Worm (Caenorhabditis elegans) whole organism, L4 larva: ENCODE data around the gene pptr-2.

Experiments
- D1046.2 ChIP-seq: fragments of 200-800 bp; sonication (Bioruptor generic); IDR thresholded peaks from 2 replicates; pipeline ENCODE4 v1.3.6; 2022; ENCODE audit warnings: missing genetic modification characterization, missing compliant biosample characterization
- F26F4.8 ChIP-seq: fragments of 200-800 bp; sonication (Bioruptor generic); conservative IDR thresholded peaks from 2 replicates; pipeline ENCODE4 v1.3.6; 2022; ENCODE audit warnings: missing genetic modification characterization, missing compliant biosample characterization
- F49E8.2 ChIP-seq: sonication (generic microtip); optimal IDR thresholded peaks from 2 replicates; lab custom pipeline; 2016; ENCODE audit warnings: missing compliant biosample characterization, mild to moderate bottlenecking, missing genetic modification characterization, borderline replicate concordance
- T20F7.1 ChIP-seq: fragments of 200-800 bp; sonication (Bioruptor generic); optimal IDR thresholded peaks from 2 replicates; lab custom pipeline; 2018; ENCODE audit warnings: mild to moderate bottlenecking, missing genetic modification characterization, missing compliant biosample characterization
- ZK337.2 ChIP-seq: fragments of 200-800 bp; sonication (Bioruptor generic); IDR thresholded peaks from 2 replicates; pipeline ENCODE4 v1.3.6; 2022; ENCODE audit warnings: missing genetic modification reagents, missing genetic modification characterization, missing compliant biosample characterization
- aha-1 ChIP-seq: fragments of 150-350 bp; peaks from one replicate; lab custom pipeline; 2014; ENCODE audit warnings: missing biosample characterization, missing genetic modification characterization
- ama-1 ChIP-seq: fragments of 150-350 bp; optimal IDR thresholded peaks from 2 replicates; lab custom pipeline; 2014; ENCODE audit warnings: inconsistent platforms, mixed read lengths
- arid-1 ChIP-seq: fragments of 200-800 bp; sonication (Bioruptor generic); conservative IDR thresholded peaks from 2 replicates; pipeline ENCODE4 v1.3.6; 2022; ENCODE audit warnings: missing genetic modification reagents, missing genetic modification characterization, missing compliant biosample characterization
- ceh-20 ChIP-seq: fragments of 200-800 bp; sonication (Bioruptor generic); IDR thresholded peaks from 2 replicates; pipeline ENCODE4 v1.3.6; 2022; ENCODE audit warnings: missing genetic modification reagents, missing genetic modification characterization, missing compliant biosample characterization
- ceh-44 ChIP-seq: fragments of 200-800 bp; sonication (Bioruptor generic); IDR thresholded peaks from 2 replicates; pipeline ENCODE4 v1.3.6; 2022; ENCODE audit warnings: missing genetic modification reagents, missing genetic modification characterization, missing compliant biosample characterization
- ceh-62 ChIP-seq: sonication (generic microtip); optimal IDR thresholded peaks from 2 replicates; lab custom pipeline; 2017; ENCODE audit warnings: missing biosample characterization, missing genetic modification characterization
- ces-1 ChIP-seq: fragments of 150-350 bp; sonication (generic microtip); optimal IDR thresholded peaks from 4 replicates; lab custom pipeline; 2014; ENCODE audit warnings: missing biosample characterization, missing genetic modification reagents, missing genetic modification characterization
- daf-16 ChIP-seq, 3 experiments: sonication (generic microtip); optimal IDR thresholded peaks; 2 replicates each; lab custom pipeline; 2016 to 2017; ENCODE audit warnings: missing genetic modification characterization in 3 of 3, missing genetic modification reagents in 3 of 3, mild to moderate bottlenecking in 2 of 3, missing compliant biosample characterization in 2 of 3, missing biosample characterization in 1 of 3, moderate library complexity in 1 of 3
- dmd-6 ChIP-seq: fragments of 200-800 bp; sonication (Bioruptor generic); IDR thresholded peaks from 2 replicates; pipeline ENCODE4 v1.3.6; 2022; ENCODE audit warnings: missing genetic modification reagents, missing genetic modification characterization, missing compliant biosample characterization
- dve-1 ChIP-seq: sonication (generic microtip); optimal IDR thresholded peaks from 2 replicates; lab custom pipeline; 2017; ENCODE audit warnings: antibody characterized with exemption, mild to moderate bottlenecking, missing genetic modification characterization, missing compliant biosample characterization; ENCODE audit not compliant: insufficient read depth
- fkh-10 ChIP-seq: fragments of 150-350 bp; optimal IDR thresholded peaks from 2 replicates; lab custom pipeline; 2014; ENCODE audit warnings: missing biosample characterization, missing genetic modification reagents, missing genetic modification characterization
- fos-1 ChIP-seq: fragments of 150-350 bp; optimal IDR thresholded peaks from 2 replicates; lab custom pipeline; 2014; ENCODE audit warnings: missing biosample characterization, missing genetic modification characterization
- hlh-11 ChIP-seq: fragments of 200-800 bp; sonication (Bioruptor generic); optimal IDR thresholded peaks from 2 replicates; lab custom pipeline; 2018; ENCODE audit warnings: mild to moderate bottlenecking, missing genetic modification characterization, missing compliant biosample characterization
- hmg-1.1 ChIP-seq: fragments of 200-800 bp; sonication (Bioruptor generic); IDR thresholded peaks from 2 replicates; pipeline ENCODE4 v1.3.6; 2022; ENCODE audit warnings: missing genetic modification reagents, missing genetic modification characterization, missing compliant biosample characterization
- lin-1 ChIP-seq: fragments of 200-800 bp; sonication (Bioruptor generic); IDR thresholded peaks from 2 replicates; pipeline ENCODE4 v1.3.6; 2022; ENCODE audit warnings: missing genetic modification reagents, missing genetic modification characterization, missing compliant biosample characterization
- lin-13 ChIP-seq: fragments of 150-350 bp; optimal IDR thresholded peaks from 2 replicates; lab custom pipeline; 2014; ENCODE audit warnings: missing biosample characterization, missing genetic modification reagents, missing genetic modification characterization
- lin-15B ChIP-seq: fragments of 150-350 bp; sonication (generic microtip); optimal IDR thresholded peaks from 3 replicates; lab custom pipeline; 2014; ENCODE audit warnings: missing biosample characterization, missing genetic modification characterization
- lin-39 ChIP-seq: fragments of 150-350 bp; optimal IDR thresholded peaks from 2 replicates; lab custom pipeline; 2014; ENCODE audit warnings: missing biosample characterization, missing genetic modification reagents, missing genetic modification characterization
- mdt-29 ChIP-seq: fragments of 200-800 bp; sonication (Bioruptor generic); IDR thresholded peaks from 2 replicates; pipeline ENCODE4 v1.3.6; 2022; ENCODE audit warnings: missing genetic modification reagents, missing genetic modification characterization, missing compliant biosample characterization
- mxl-2 ChIP-seq: fragments of 200-800 bp; sonication (Bioruptor generic); conservative IDR thresholded peaks from 2 replicates; pipeline ENCODE4 v1.3.6; 2022; ENCODE audit warnings: missing genetic modification reagents, missing genetic modification characterization, missing compliant biosample characterization
- mxl-3 ChIP-seq: fragments of 200-800 bp; sonication (Bioruptor generic); optimal IDR thresholded peaks from 2 replicates; lab custom pipeline; 2018; ENCODE audit warnings: mild to moderate bottlenecking, missing genetic modification characterization, missing compliant biosample characterization
- nhr-102 ChIP-seq: sonication (generic microtip); optimal IDR thresholded peaks from 2 replicates; lab custom pipeline; 2016; ENCODE audit warnings: mild to moderate bottlenecking, missing genetic modification characterization, moderate library complexity, missing compliant biosample characterization
- nhr-11 ChIP-seq: fragments of 150-350 bp; optimal IDR thresholded peaks from 2 replicates; lab custom pipeline; 2014; ENCODE audit warnings: missing biosample characterization, missing genetic modification characterization
- nhr-111 ChIP-seq: fragments of 200-800 bp; sonication (Bioruptor generic); optimal IDR thresholded peaks from 2 replicates; lab custom pipeline; 2018; ENCODE audit warnings: mild to moderate bottlenecking, missing genetic modification characterization, missing compliant biosample characterization
- nhr-28 ChIP-seq: fragments of 150-350 bp; optimal IDR thresholded peaks from 2 replicates; lab custom pipeline; 2014; ENCODE audit warnings: missing biosample characterization, missing genetic modification characterization
- nhr-41 ChIP-seq: fragments of 200-800 bp; sonication (Bioruptor generic); IDR thresholded peaks from 2 replicates; pipeline ENCODE4 v1.3.6; 2022; ENCODE audit warnings: missing genetic modification reagents, missing genetic modification characterization, missing compliant biosample characterization
- nhr-42 ChIP-seq: fragments of 200-800 bp; sonication (Bioruptor generic); IDR thresholded peaks from 2 replicates; pipeline ENCODE4 v1.3.6; 2022; ENCODE audit warnings: missing genetic modification characterization, missing compliant biosample characterization
- nhr-48 ChIP-seq: sonication (generic microtip); optimal IDR thresholded peaks from 2 replicates; lab custom pipeline; 2016; ENCODE audit warnings: mild to moderate bottlenecking, missing genetic modification characterization, missing compliant biosample characterization
- nhr-77 ChIP-seq: fragments of 150-350 bp; optimal IDR thresholded peaks from 2 replicates; lab custom pipeline; 2014; ENCODE audit warnings: missing biosample characterization, missing genetic modification characterization
- php-3 ChIP-seq: fragments of 200-800 bp; sonication (Bioruptor generic); IDR thresholded peaks from 2 replicates; pipeline ENCODE4 v1.3.6; 2022; ENCODE audit warnings: missing genetic modification reagents, missing genetic modification characterization, missing compliant biosample characterization
- pqm-1 ChIP-seq: sonication (generic microtip); optimal IDR thresholded peaks from 2 replicates; lab custom pipeline; 2017; ENCODE audit warnings: missing biosample characterization, missing genetic modification characterization
- snpc-4 ChIP-seq: fragments of 150-350 bp; optimal IDR thresholded peaks from 2 replicates; lab custom pipeline; 2014; ENCODE audit warnings: missing biosample characterization, missing genetic modification characterization
- spr-1 ChIP-seq: sonication (generic microtip); optimal IDR thresholded peaks from 2 replicates; lab custom pipeline; 2016; ENCODE audit warnings: mild to moderate bottlenecking, missing genetic modification characterization, missing compliant biosample characterization
- tra-1 ChIP-seq: fragments of 200-800 bp; sonication (Bioruptor generic); IDR thresholded peaks from 2 replicates; pipeline ENCODE4 v1.3.6; 2022; ENCODE audit warnings: missing genetic modification reagents, missing genetic modification characterization, missing compliant biosample characterization
- unc-62 ChIP-seq, 3 experiments: fragments of 150-350 bp in 1 of 3; sonication (generic microtip); optimal IDR thresholded peaks in 2 of 3; peaks in 1 of 3; 1 replicate in 1 of 3; 2 replicates in 2 of 3; lab custom pipeline; 2014 to 2017; ENCODE audit warnings: missing biosample characterization in 3 of 3, missing genetic modification characterization in 3 of 3, missing genetic modification reagents in 3 of 3, missing genotype in 1 of 3
- ztf-7 ChIP-seq: fragments of 150-350 bp; optimal IDR thresholded peaks from 2 replicates; lab custom pipeline; 2014; ENCODE audit warnings: missing biosample characterization, missing genetic modification characterization

pptr-2 gene

DNA sequence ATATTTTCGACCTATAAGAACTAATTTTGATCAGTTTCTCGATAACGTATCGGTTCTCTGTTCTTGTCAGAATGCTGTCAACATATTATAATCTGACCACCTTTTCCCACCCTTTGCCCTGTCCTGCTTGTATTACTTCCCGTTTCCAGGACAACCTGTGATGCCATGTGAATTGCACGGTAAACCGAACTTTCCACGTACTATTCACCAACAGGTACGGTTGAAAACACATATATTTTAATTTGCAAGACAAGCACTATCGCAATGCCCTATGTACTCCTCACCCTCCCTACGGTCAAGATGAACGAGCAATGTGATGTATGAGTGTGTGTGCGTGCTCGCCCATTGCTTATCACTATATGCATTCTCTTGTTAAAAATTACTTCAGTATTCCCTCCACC is 25.6 kb downstream of the pptr-2 start:
- peak; percentile 69; the same call in 1 of the 2 replicates for TF ChIP-seq nhr-41
- TF ChIP-seq mdt-29 (GFP tag; lab: Robert Waterston, UW): no peak
- peak; percentile 78 for TF ChIP-seq tra-1 (GFP tag; lab: Robert Waterston, UW)
- no peak for TF ChIP-seq lin-15B (tag; lab: Kevin White, UChicago)
- peak; percentile 22; the same call in 1 of the 2 replicates for TF ChIP-seq ceh-20 (GFP tag; lab: Robert Waterston, UW)
- peak; percentile 15 for TF ChIP-seq nhr-77
- TF ChIP-seq aha-1 (tag; lab: Kevin White, UChicago): peak; percentile 58
- peak; percentile 96 for TF ChIP-seq dmd-6 (GFP tag; lab: Robert Waterston, UW)
- TF ChIP-seq php-3 (GFP tag; lab: Robert Waterston, UW): peak; percentile 45; the same call in 1 of the 2 replicates
- TF ChIP-seq nhr-48 (tag; lab: Kevin White, UChicago): peak; percentile 77
- peak; percentile 64 for TF ChIP-seq nhr-28 (tag; lab: Kevin White, UChicago)
- peak in 1 of 2 experiments; percentile 5 for TF ChIP-seq unc-62 (GFP tag; optimal IDR thresholded peaks at IDR 0.05 in 1 of 2; lab: Kevin White, UChicago)
- TF ChIP-seq unc-62 (tag; optimal IDR thresholded peaks at IDR 0.05; lab: Kevin White, UChicago): no peak
- TF ChIP-seq F49E8.2: no peak
- TF ChIP-seq ces-1 (GFP tag; lab: Kevin White, UChicago): no peak
- peak; percentile 45 for TF ChIP-seq T20F7.1 (GFP tag; lab: Kevin White, UChicago)
- no peak for TF ChIP-seq nhr-111 (GFP tag; lab: Kevin White, UChicago)
- TF ChIP-seq D1046.2 (GFP tag; lab: Robert Waterston, UW): no peak
- TF ChIP-seq spr-1 (tag; lab: Kevin White, UChicago): no peak
- 0 out of 2 replicates have a peak, but pooled peaks have one; percentile 38 for TF ChIP-seq mxl-2 (GFP tag; lab: Robert Waterston, UW)
- no peak for TF ChIP-seq ama-1
- TF ChIP-seq nhr-102 (tag; lab: Kevin White, UChicago): peak; percentile 57
- TF ChIP-seq pqm-1: peak; percentile 49
- TF ChIP-seq mxl-3: no peak
- TF ChIP-seq hlh-11 (tag; lab: Kevin White, UChicago): peak; percentile 86
- no peak for TF ChIP-seq lin-39 (tag; lab: Kevin White, UChicago)
- TF ChIP-seq dve-1 (tag; lab: Kevin White, UChicago): peak; percentile 38
- no peak for TF ChIP-seq ZK337.2
- TF ChIP-seq daf-16 (GFP tag; optimal IDR thresholded peaks at IDR 0.05; lab: Kevin White, UChicago): no peak
- TF ChIP-seq daf-16 (tag; optimal IDR thresholded peaks at IDR 0.05; lab: Kevin White, UChicago): peak; percentile 86
- TF ChIP-seq, all 104 proteins: peak for 17

DNA sequence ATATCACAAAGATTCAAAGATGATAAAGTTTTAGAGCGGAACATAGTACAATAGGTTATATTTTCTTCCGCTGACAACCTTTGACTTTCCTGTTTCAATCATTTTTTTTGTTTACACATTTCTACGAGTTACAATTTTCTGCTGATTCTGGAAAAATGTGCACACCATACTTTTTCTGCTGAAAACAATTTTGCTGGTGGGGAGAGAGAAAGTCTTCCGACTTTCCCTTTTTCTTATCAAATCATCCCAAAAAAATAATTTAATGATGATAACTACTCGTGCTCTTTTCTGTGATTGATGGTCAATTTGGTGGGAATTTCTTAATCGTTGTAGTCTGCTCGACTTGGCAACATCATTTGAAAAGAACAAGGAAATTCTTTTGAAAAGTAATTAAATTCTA is 27.1 kb downstream of the pptr-2 start:
- TF ChIP-seq lin-1 (GFP tag; lab: Robert Waterston, UW) (0 out of 2 replicates have a peak, but pooled peaks have one; percentile 26), nhr-77 (peak; percentile 62), tra-1 (GFP tag; lab: Robert Waterston, UW) (0 out of 2 replicates have a peak, but pooled peaks have one; percentile 19), ceh-44 (GFP tag; lab: Robert Waterston, UW) (no peak), pqm-1 (peak; percentile 27), nhr-28 (tag; lab: Kevin White, UChicago) (peak; percentile 63), dve-1 (tag; lab: Kevin White, UChicago) (peak; percentile 38), spr-1 (tag; lab: Kevin White, UChicago) (no peak), hmg-1.1 (GFP tag; lab: Robert Waterston, UW) (no peak), hlh-11 (tag; lab: Kevin White, UChicago) (peak; percentile 65), dmd-6 (GFP tag; lab: Robert Waterston, UW) (peak; percentile 88), aha-1 (tag; lab: Kevin White, UChicago) (no peak), daf-16 (GFP tag; optimal IDR thresholded peaks at IDR 0.05; lab: Kevin White, UChicago) (no peak), daf-16 (tag; optimal IDR thresholded peaks at IDR 0.05; lab: Kevin White, UChicago) (peak; percentile 63), php-3 (GFP tag; lab: Robert Waterston, UW) (0 out of 2 replicates have a peak, but pooled peaks have one; percentile 53)

DNA sequence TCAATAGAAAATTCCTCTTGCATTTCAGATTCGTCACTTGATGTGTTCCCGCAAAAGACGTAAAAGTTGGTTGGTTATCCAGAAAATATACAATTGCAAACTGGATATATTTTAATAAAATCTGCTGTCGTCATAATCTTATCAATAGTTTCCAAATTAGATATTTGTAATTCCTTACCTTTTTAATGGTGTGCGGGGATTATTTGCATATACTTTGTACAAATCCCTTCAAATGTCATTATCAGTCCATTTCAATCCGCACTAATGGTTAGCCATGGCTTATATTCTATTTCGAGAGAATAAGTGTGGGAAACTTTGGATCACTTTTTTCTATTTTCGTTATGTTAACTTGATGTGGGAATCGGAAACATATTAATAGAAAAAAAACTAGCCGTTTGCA is 30.6 kb downstream of the pptr-2 start:
- TF ChIP-seq nhr-42: no peak

DNA sequence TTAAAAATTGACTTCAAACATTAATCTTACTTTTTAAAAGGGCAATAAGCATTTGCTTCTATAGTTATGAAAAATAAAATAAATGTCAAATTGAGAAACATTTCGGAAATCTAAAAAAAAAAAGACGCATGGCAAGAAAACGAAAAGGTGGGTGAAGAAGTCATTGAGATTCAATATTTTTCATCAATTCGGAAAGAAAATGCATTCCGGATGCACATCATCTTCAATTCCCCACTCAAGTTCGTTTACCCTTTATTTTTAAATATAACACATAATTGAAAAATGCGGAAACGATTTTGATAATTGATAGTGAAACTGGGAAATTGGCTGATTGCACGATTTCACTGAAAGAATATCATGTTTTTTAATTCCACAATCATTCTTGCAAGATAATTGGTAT is 32.3 kb downstream of the pptr-2 start, which contains the start of gene F53B7.4:
Gene F53B7.4 (minus strand): TSS at position 101 of the 400 bp plus-strand sequence.
- no peak for TF ChIP-seq ZK337.2
- no peak for TF ChIP-seq php-3 (GFP tag; lab: Robert Waterston, UW)
- TF ChIP-seq ztf-7 (tag; lab: Kevin White, UChicago): no peak
- no peak for TF ChIP-seq snpc-4
- no peak for TF ChIP-seq arid-1 (GFP tag; lab: Robert Waterston, UW)
- TF ChIP-seq fos-1 (tag; lab: Kevin White, UChicago): no peak
- no peak for TF ChIP-seq hlh-11 (tag; lab: Kevin White, UChicago)
- no peak for TF ChIP-seq T20F7.1 (GFP tag; lab: Kevin White, UChicago)
- no peak for TF ChIP-seq fkh-10
- no peak for TF ChIP-seq ceh-62 (tag; lab: Kevin White, UChicago)
- no peak for TF ChIP-seq lin-13
- no peak for TF ChIP-seq nhr-11
- TF ChIP-seq F26F4.8: no peak
- no peak for TF ChIP-seq dmd-6 (GFP tag; lab: Robert Waterston, UW)
